Worm (Caenorhabditis elegans) whole organism, L4 larva: Measurements from ENCODE around the gene ncap-1.

Experiments
- D1046.2 ChIP-seq: fragments of 200-800 bp; sonication (Bioruptor generic); IDR thresholded peaks from 2 replicates; pipeline ENCODE4 v1.3.6; 2022; ENCODE audit warnings: missing genetic modification characterization, missing compliant biosample characterization
- F37D6.2 ChIP-seq: sonication (generic microtip); optimal IDR thresholded peaks from 2 replicates; lab custom pipeline; 2016; ENCODE audit warnings: mild to moderate bottlenecking, missing genetic modification characterization, missing compliant biosample characterization
- T20F7.1 ChIP-seq: fragments of 200-800 bp; sonication (Bioruptor generic); optimal IDR thresholded peaks from 2 replicates; lab custom pipeline; 2018; ENCODE audit warnings: mild to moderate bottlenecking, missing genetic modification characterization, missing compliant biosample characterization
- Y5F2A.4 ChIP-seq: fragments of 200-800 bp; sonication (Bioruptor generic); optimal IDR thresholded peaks from 2 replicates; lab custom pipeline; 2018; ENCODE audit warnings: mild to moderate bottlenecking, missing genetic modification characterization, missing compliant biosample characterization
- Y75B8A.6 ChIP-seq: fragments of 200-800 bp; sonication (Bioruptor generic); IDR thresholded peaks from 2 replicates; pipeline ENCODE4 v1.3.6; 2022; ENCODE audit warnings: missing genetic modification reagents, missing genetic modification characterization, missing compliant biosample characterization
- ZK546.5 ChIP-seq, 2 experiments: sonication (generic microtip); optimal IDR thresholded peaks; 2 replicates each; lab custom pipeline; 2017; ENCODE audit warnings: missing biosample characterization in 2 of 2, missing genetic modification characterization in 2 of 2
- aha-1 ChIP-seq: fragments of 150-350 bp; peaks from one replicate; lab custom pipeline; 2014; ENCODE audit warnings: missing biosample characterization, missing genetic modification characterization
- aly-2 ChIP-seq: sonication (generic microtip); optimal IDR thresholded peaks from 2 replicates; lab custom pipeline; 2018; ENCODE audit warnings: missing biosample characterization, missing genetic modification characterization
- attf-4 ChIP-seq: sonication (generic microtip); optimal IDR thresholded peaks from 3 replicates; lab custom pipeline; 2017; ENCODE audit warnings: missing biosample characterization, missing genetic modification characterization
- ceh-32 ChIP-seq: sonication (generic microtip); optimal IDR thresholded peaks from 2 replicates; lab custom pipeline; 2016; ENCODE audit warnings: mild to moderate bottlenecking, missing genetic modification characterization, missing compliant biosample characterization; ENCODE audit not compliant: poor library complexity
- ceh-62 ChIP-seq: sonication (generic microtip); optimal IDR thresholded peaks from 2 replicates; lab custom pipeline; 2017; ENCODE audit warnings: missing biosample characterization, missing genetic modification characterization
- daf-16 ChIP-seq, 3 experiments: sonication (generic microtip); optimal IDR thresholded peaks; 2 replicates each; lab custom pipeline; 2016 to 2017; ENCODE audit warnings: missing genetic modification characterization in 3 of 3, missing genetic modification reagents in 3 of 3, mild to moderate bottlenecking in 2 of 3, missing compliant biosample characterization in 2 of 3, missing biosample characterization in 1 of 3, moderate library complexity in 1 of 3
- daf-19 ChIP-seq: fragments of 200-800 bp; sonication (Bioruptor generic); conservative IDR thresholded peaks from 2 replicates; pipeline ENCODE4 v1.3.6; 2022; ENCODE audit warnings: missing genetic modification characterization, missing compliant biosample characterization
- daf-8 ChIP-seq: fragments of 200-800 bp; sonication (Bioruptor generic); IDR thresholded peaks from 2 replicates; pipeline ENCODE4 v1.3.6; 2022; ENCODE audit warnings: missing genetic modification characterization, missing compliant biosample characterization
- dmd-8 ChIP-seq: fragments of 200-800 bp; sonication (Bioruptor generic); IDR thresholded peaks from 2 replicates; pipeline ENCODE4 v1.3.6; 2022; ENCODE audit warnings: missing genetic modification characterization, missing compliant biosample characterization
- dmd-9 ChIP-seq: fragments of 200-800 bp; sonication (Bioruptor generic); IDR thresholded peaks from 2 replicates; pipeline ENCODE4 v1.3.6; 2022; ENCODE audit warnings: missing genetic modification reagents, missing genetic modification characterization, missing compliant biosample characterization
- egl-43 ChIP-seq: fragments of 200-800 bp; sonication (Bioruptor generic); IDR thresholded peaks from 2 replicates; pipeline ENCODE4 v1.3.6; 2022; ENCODE audit warnings: missing genetic modification reagents, missing genetic modification characterization, missing compliant biosample characterization
- gei-8 ChIP-seq: fragments of 200-800 bp; sonication (Bioruptor generic); optimal IDR thresholded peaks from 2 replicates; lab custom pipeline; 2018; ENCODE audit warnings: mild to moderate bottlenecking, missing genetic modification characterization, missing compliant biosample characterization
- hif-1 ChIP-seq, 2 experiments: sonication (generic microtip); optimal IDR thresholded peaks; 2 replicates each; lab custom pipeline; 2016 to 2017; ENCODE audit warnings: missing compliant biosample characterization in 2 of 2, missing genetic modification characterization in 2 of 2, missing genetic modification reagents in 2 of 2, missing genotype in 2 of 2, mild to moderate bottlenecking in 1 of 2
- lim-7 ChIP-seq: fragments of 200-800 bp; sonication (Bioruptor generic); IDR thresholded peaks from 2 replicates; pipeline ENCODE4 v1.3.6; 2022; ENCODE audit warnings: missing genetic modification characterization, missing compliant biosample characterization
- lin-13 ChIP-seq: fragments of 150-350 bp; optimal IDR thresholded peaks from 2 replicates; lab custom pipeline; 2014; ENCODE audit warnings: missing biosample characterization, missing genetic modification reagents, missing genetic modification characterization
- lin-29 ChIP-seq: fragments of 200-800 bp; sonication (Bioruptor generic); IDR thresholded peaks from 2 replicates; pipeline ENCODE4 v1.3.6; 2022; ENCODE audit warnings: missing genetic modification reagents, missing genetic modification characterization, missing compliant biosample characterization
- lir-3 ChIP-seq: sonication (generic microtip); optimal IDR thresholded peaks from 2 replicates; lab custom pipeline; 2016; ENCODE audit warnings: mild to moderate bottlenecking, missing genetic modification characterization, missing compliant biosample characterization
- lsy-2 ChIP-seq, 2 experiments: fragments of 150-350 bp in 1 of 2; sonication (generic microtip) in 1 of 2; optimal IDR thresholded peaks; 2 replicates each; lab custom pipeline; 2014 to 2017; ENCODE audit warnings: missing biosample characterization in 2 of 2, missing genetic modification characterization in 2 of 2
- mes-2 ChIP-seq: sonication (generic microtip); optimal IDR thresholded peaks from 2 replicates; lab custom pipeline; 2016; ENCODE audit warnings: missing genotype, mild to moderate bottlenecking, missing genetic modification characterization, missing compliant biosample characterization; ENCODE audit not compliant: poor library complexity, severe bottlenecking
- nhr-41 ChIP-seq: fragments of 200-800 bp; sonication (Bioruptor generic); IDR thresholded peaks from 2 replicates; pipeline ENCODE4 v1.3.6; 2022; ENCODE audit warnings: missing genetic modification reagents, missing genetic modification characterization, missing compliant biosample characterization
- nhr-48 ChIP-seq: sonication (generic microtip); optimal IDR thresholded peaks from 2 replicates; lab custom pipeline; 2016; ENCODE audit warnings: mild to moderate bottlenecking, missing genetic modification characterization, missing compliant biosample characterization
- nhr-77 ChIP-seq: fragments of 150-350 bp; optimal IDR thresholded peaks from 2 replicates; lab custom pipeline; 2014; ENCODE audit warnings: missing biosample characterization, missing genetic modification characterization
- rbr-2 ChIP-seq: sonication (generic microtip); optimal IDR thresholded peaks from 2 replicates; lab custom pipeline; 2016; ENCODE audit warnings: missing genotype, missing genetic modification characterization, missing compliant biosample characterization
- saeg-2 ChIP-seq: fragments of 200-800 bp; sonication (Bioruptor generic); IDR thresholded peaks from 2 replicates; pipeline ENCODE4 v1.3.6; 2022; ENCODE audit warnings: missing genetic modification reagents, missing genetic modification characterization, missing compliant biosample characterization
- spr-1 ChIP-seq: sonication (generic microtip); optimal IDR thresholded peaks from 2 replicates; lab custom pipeline; 2016; ENCODE audit warnings: mild to moderate bottlenecking, missing genetic modification characterization, missing compliant biosample characterization
- tag-97 ChIP-seq: fragments of 200-800 bp; sonication (Bioruptor generic); IDR thresholded peaks from 2 replicates; pipeline ENCODE4 v1.3.6; 2022; ENCODE audit warnings: missing genetic modification characterization, missing compliant biosample characterization
- unc-130 ChIP-seq: sonication (generic microtip); optimal IDR thresholded peaks from 2 replicates; lab custom pipeline; 2016; ENCODE audit warnings: missing genetic modification reagents, missing genetic modification characterization, missing compliant biosample characterization
- ztf-11 ChIP-seq: fragments of 150-350 bp; optimal IDR thresholded peaks from 2 replicates; lab custom pipeline; 2014; ENCODE audit warnings: missing biosample characterization, missing genetic modification characterization
- ztf-7 ChIP-seq: fragments of 150-350 bp; optimal IDR thresholded peaks from 2 replicates; lab custom pipeline; 2014; ENCODE audit warnings: missing biosample characterization, missing genetic modification characterization

ncap-1 gene

ce11 chrII:2955656-2956115 is 36.6 kb upstream of the ncap-1 start, which contains the start of gene irld-48:
TSS of gene irld-48 (plus strand) at chrII:2956065.
- TF ChIP-seq ztf-11 (tag; lab: Kevin White, UChicago), result no peak
- TF ChIP-seq lim-7, result no peak
- TF ChIP-seq lsy-2 (tag; optimal IDR thresholded peaks at IDR 0.05; lab: Kevin White, UChicago), result no peak
- no peak for TF ChIP-seq daf-8 (GFP tag; lab: Robert Waterston, UW)
- no peak for TF ChIP-seq attf-4 (tag; lab: Kevin White, UChicago)
- no peak for TF ChIP-seq daf-16 (GFP tag; optimal IDR thresholded peaks at IDR 0.05; lab: Kevin White, UChicago)
- TF ChIP-seq daf-16 (tag; optimal IDR thresholded peaks at IDR 0.05; lab: Kevin White, UChicago), result no peak
- no peak for TF ChIP-seq daf-19 (GFP tag; lab: Robert Waterston, UW)
- TF ChIP-seq nhr-41 (GFP tag; lab: Robert Waterston, UW), result no peak
- TF ChIP-seq ZK546.5 (tag; optimal IDR thresholded peaks at IDR 0.05; lab: Kevin White, UChicago), result no peak
- TF ChIP-seq dmd-9 (GFP tag; lab: Robert Waterston, UW), result no peak
- TF ChIP-seq Y75B8A.6 (GFP tag; lab: Robert Waterston, UW), result no peak
- no peak for TF ChIP-seq nhr-77 (tag; lab: Kevin White, UChicago)
- TF ChIP-seq D1046.2 (GFP tag; lab: Robert Waterston, UW), result no peak
- no peak for TF ChIP-seq gei-8 (GFP tag; lab: Kevin White, UChicago)
- no peak for TF ChIP-seq spr-1 (tag; lab: Kevin White, UChicago)
- no peak for TF ChIP-seq egl-43 (GFP tag; lab: Robert Waterston, UW)
- no peak for TF ChIP-seq hif-1 (tag; optimal IDR thresholded peaks at IDR 0.05; lab: Kevin White, UChicago)
- no peak for TF ChIP-seq aly-2 (tag; lab: Kevin White, UChicago)

ce11 chrII:2952629-2953028 is 33.5 kb upstream of the ncap-1 start, which contains the start of gene irld-51:
TSS of gene irld-51 (minus strand) at chrII:2952729.
- TF ChIP-seq lir-3 (tag; lab: Kevin White, UChicago) (no peak), mes-2 (tag; lab: Kevin White, UChicago) (no peak), F37D6.2 (no peak), ceh-32 (tag; lab: Kevin White, UChicago) (no peak), lin-13 (GFP tag; lab: Kevin White, UChicago) (no peak), gei-8 (GFP tag; lab: Kevin White, UChicago) (no peak), aha-1 (tag; lab: Kevin White, UChicago) (no peak), rbr-2 (tag; lab: Kevin White, UChicago) (no peak), Y5F2A.4 (GFP tag; lab: Kevin White, UChicago) (no peak), dmd-8 (no peak), ZK546.5 (tag; optimal IDR thresholded peaks at IDR 0.05; lab: Kevin White, UChicago) (no peak), aly-2 (tag; lab: Kevin White, UChicago) (no peak), D1046.2 (GFP tag; lab: Robert Waterston, UW) (no peak), nhr-48 (tag; lab: Kevin White, UChicago) (no peak), tag-97 (GFP tag; lab: Robert Waterston, UW) (no peak), dmd-9 (GFP tag; lab: Robert Waterston, UW) (no peak), lin-29 (GFP tag; lab: Robert Waterston, UW) (no peak), T20F7.1 (GFP tag; lab: Kevin White, UChicago) (no peak), ztf-7 (tag; lab: Kevin White, UChicago) (no peak), unc-130 (GFP tag; lab: Kevin White, UChicago) (no peak)

- TF ChIP-seq saeg-2 (no peak), dmd-9 (GFP tag; lab: Robert Waterston, UW) (no peak), aha-1 (tag; lab: Kevin White, UChicago) (peak; percentile 98), mes-2 (tag; lab: Kevin White, UChicago) (no peak), ceh-62 (no peak)
Observed at ce11 chrII:2948614-2949013, 29.5 kb upstream of the ncap-1 start.
